Worm (Caenorhabditis elegans): ENCODE measurements around the gene F10G7.12.

DNA sequence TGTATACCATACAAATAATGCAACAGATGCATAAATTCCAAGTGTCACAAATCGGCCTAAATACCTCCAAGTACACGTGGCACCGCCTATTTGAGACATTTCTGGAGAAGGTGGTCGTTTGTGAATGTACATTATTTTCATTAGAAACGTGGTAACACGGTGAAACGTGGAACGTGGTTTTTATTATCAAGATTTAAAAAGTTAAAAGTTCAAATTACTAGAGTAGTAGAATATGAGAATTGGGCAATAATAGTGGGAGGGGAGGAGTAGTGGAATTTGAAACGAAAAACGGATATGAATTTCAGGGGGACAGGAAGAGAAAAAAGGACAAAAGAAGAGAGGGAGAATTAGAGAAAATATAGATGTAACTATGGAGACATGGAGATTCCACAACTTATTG lies 33.7 kb upstream of the F10G7.12 start, which contains the start of gene fut-6:
- TF ChIP-seq pha-2 (tag; optimal IDR thresholded peaks at IDR 0.05) (no peak), hlh-30 (tag; optimal IDR thresholded peaks at IDR 0.05; ENCODE audit: insufficient read depth) (no peak), mec-3 (tag; optimal IDR thresholded peaks at IDR 0.05; ENCODE audit: borderline replicate concordance) (no peak), nhr-11 (tag; optimal IDR thresholded peaks at IDR 0.05) (no peak), fkh-10 (GFP tag; optimal IDR thresholded peaks at IDR 0.05) (no peak)
